Worm (Caenorhabditis elegans): ENCODE results near the gene srx-113.

The srx-113 gene

DNA sequence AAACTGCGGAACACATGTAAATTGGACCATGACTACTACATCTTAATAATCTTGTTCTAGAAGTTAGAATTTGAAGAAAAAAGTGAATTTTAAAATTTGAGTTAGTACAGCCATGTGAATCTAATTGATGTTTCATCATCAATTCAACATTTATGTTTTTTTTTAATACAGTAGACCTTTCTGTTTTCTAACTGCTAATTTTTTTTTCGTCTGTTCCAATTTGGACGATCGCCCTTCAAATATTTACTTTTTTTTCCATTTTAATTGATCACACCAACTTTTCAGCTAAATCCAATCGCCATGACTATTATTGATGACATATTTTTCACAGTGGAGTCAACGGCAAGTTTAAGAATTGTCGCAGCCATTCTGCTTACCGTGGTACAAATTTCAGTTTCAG is 38.7 kb upstream of the srx-113 start, which contains the start of gene srx-116:
Gene srx-116, plus strand, starts transcription at position 301 of the 400 bp plus-strand sequence.
- TF ChIP-seq unc-39 (tag; optimal IDR thresholded peaks at IDR 0.05), result no peak
- TF ChIP-seq nhr-28 (tag; optimal IDR thresholded peaks at IDR 0.05), result no peak

DNA sequence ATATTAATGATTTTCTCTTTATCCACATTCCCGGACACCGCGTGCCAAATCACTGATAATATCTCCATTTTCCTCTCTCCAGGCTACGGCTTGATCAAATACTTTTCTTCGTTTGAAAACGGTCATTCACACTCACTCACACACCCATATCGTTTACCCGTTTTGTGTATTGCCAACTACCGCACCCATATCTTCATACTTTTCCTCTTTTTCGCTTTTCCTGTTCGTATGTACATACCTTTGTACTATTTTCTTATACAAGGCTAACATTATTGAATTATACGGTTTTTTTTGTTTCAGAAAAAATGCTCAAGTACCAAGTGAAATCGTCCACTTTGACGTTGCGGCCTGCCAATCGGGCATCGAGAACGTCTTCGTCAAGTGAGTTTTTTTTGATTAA is 36.0 kb upstream of the srx-113 start, which contains the start of gene W05B10.4:
Gene W05B10.4, plus strand, starts transcription at position 301 of the 400 bp plus-strand sequence.
- TF ChIP-seq duxl-1 (tag; optimal IDR thresholded peaks at IDR 0.05; ENCODE audit: poor library complexity), result no peak
- TF ChIP-seq ctbp-1 (GFP tag; IDR thresholded peaks at IDR 0.05), result no peak
- TF ChIP-seq zip-2 (tag; optimal IDR thresholded peaks at IDR 0.05), result no peak
- TF ChIP-seq daf-12 (tag; optimal IDR thresholded peaks at IDR 0.05), result no peak

DNA sequence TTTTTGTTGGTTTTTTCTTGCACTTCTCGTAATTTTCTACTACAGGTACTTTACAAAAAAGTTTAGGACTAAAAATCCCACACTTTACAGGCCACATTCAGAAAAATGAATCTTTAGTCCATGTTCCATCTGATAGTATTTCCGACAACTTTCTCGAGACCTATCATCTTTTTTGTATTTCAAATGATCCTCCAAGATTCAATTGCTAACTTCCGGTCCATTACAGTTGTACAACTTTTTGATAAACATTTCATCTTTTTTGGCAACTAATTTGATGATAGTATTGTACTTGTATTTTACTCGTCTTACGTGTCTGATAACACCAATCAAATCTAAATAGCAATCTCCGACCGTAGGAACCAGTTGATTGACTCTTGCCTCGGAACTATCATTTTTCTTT is 35.4 kb upstream of the srx-113 start:
- TF ChIP-seq duxl-1 (tag; optimal IDR thresholded peaks at IDR 0.05; ENCODE audit: poor library complexity), result no peak
- peak in 1 of 2 experiments; percentile 28 for TF ChIP-seq unc-62 (GFP tag; optimal IDR thresholded peaks at IDR 0.05 in 1 of 2)
- no peak for TF ChIP-seq unc-62 (tag; optimal IDR thresholded peaks at IDR 0.05)
- TF ChIP-seq dmd-6 (GFP tag; IDR thresholded peaks at IDR 0.05), result no peak

ce11 chrV:12663386-12663785 is 31.4 kb upstream of the srx-113 start:
- TF ChIP-seq lsy-2 (tag; optimal IDR thresholded peaks at IDR 0.05) (no peak), jun-1 (tag; optimal IDR thresholded peaks at IDR 0.05) (no peak), vab-7 (GFP tag; IDR thresholded peaks at IDR 0.05) (no peak), mdl-1 (tag; optimal IDR thresholded peaks at IDR 0.05) (no peak), daf-19 (GFP tag; conservative IDR thresholded peaks at IDR 0.05) (no peak), daf-16 (GFP tag; optimal IDR thresholded peaks at IDR 0.05) (no peak), daf-16 (tag; optimal IDR thresholded peaks at IDR 0.05) (no peak), duxl-1 (tag; optimal IDR thresholded peaks at IDR 0.05; ENCODE audit: poor library complexity) (no peak), arid-1 (GFP tag; conservative IDR thresholded peaks at IDR 0.05) (no peak), nhr-11 (tag; optimal IDR thresholded peaks at IDR 0.05) (no peak), lim-7 (GFP tag; IDR thresholded peaks at IDR 0.05) (no peak), fos-1 (tag; optimal IDR thresholded peaks at IDR 0.05) (no peak), dpl-1 (GFP tag; optimal IDR thresholded peaks at IDR 0.05) (no peak), lin-15B (tag; optimal IDR thresholded peaks at IDR 0.05) (no peak), nhr-77 (tag; optimal IDR thresholded peaks at IDR 0.05) (no peak), nhr-102 (tag; optimal IDR thresholded peaks at IDR 0.05) (no peak), lin-13 (GFP tag; optimal IDR thresholded peaks at IDR 0.05) (no peak), nhr-25 (tag; optimal IDR thresholded peaks at IDR 0.05; ENCODE audit: borderline replicate concordance, insufficient read depth) (no peak), spr-3 (GFP tag; optimal IDR thresholded peaks at IDR 0.05) (no peak)

- TF ChIP-seq D1046.2 (GFP tag; IDR thresholded peaks at IDR 0.05) (no peak), unc-62 (GFP tag; optimal IDR thresholded peaks at IDR 0.05 in 1 of 2) (peak in 1 of 2 experiments; percentile 79), unc-62 (tag; optimal IDR thresholded peaks at IDR 0.05) (no peak)
Observed at ce11 chrV:12661619-12662018, 29.7 kb upstream of the srx-113 start, which contains the start of gene W05B10.3. Gene W05B10.3, minus strand, starts transcription at chrV:12661719.

DNA sequence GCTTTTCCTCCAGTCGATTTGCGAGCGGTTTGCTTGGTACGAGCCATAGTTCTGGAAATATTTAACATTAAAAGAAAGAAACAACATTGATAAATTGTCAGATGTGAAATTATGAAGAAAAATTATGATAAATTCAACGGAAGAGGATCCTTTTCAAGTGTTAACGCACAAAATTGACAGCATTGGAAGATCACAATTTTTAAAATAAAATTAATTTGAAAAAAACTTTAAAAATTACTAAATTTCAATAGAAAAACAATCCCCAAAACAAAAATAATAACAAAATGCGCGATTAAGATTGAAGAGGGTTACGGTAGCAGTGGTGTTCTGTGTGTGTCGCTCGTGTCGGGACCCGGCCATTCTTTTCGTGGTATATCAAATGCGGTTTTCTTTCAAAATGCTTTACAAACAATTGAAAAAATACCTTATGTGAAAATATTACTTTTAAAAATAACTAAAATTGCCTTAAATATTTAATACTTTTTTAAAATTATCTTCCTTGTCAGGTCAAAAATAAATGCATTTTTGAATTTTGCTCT is 28.4 kb upstream of the srx-113 start, which contains the start of gene his-74:
Gene his-74, minus strand, starts transcription at position 51 of the 539 bp plus-strand sequence.
- TF ChIP-seq lsy-2 (tag; optimal IDR thresholded peaks at IDR 0.05) (peak in 1 of 2 experiments; percentile 40), unc-130 (GFP tag; optimal IDR thresholded peaks at IDR 0.05) (peak; percentile 10), daf-19 (GFP tag; conservative IDR thresholded peaks at IDR 0.05) (no peak)

ce11 chrV:12659426-12659825 is 27.5 kb upstream of the srx-113 start, which contains the start of gene ccch-3:
Gene ccch-3, minus strand, starts transcription at chrV:12659687.
- TF ChIP-seq nhr-77 (tag; optimal IDR thresholded peaks at IDR 0.05) (peak; percentile 53), fkh-10 (GFP tag; optimal IDR thresholded peaks at IDR 0.05) (peak; percentile 36), Y48G9A.11 (GFP tag; IDR thresholded peaks at IDR 0.05) (no peak; the same call in 1 of the 2 replicates), dmd-6 (GFP tag; IDR thresholded peaks at IDR 0.05) (no peak; the same call in 1 of the 2 replicates), nhr-102 (tag; optimal IDR thresholded peaks at IDR 0.05) (peak; percentile 35), snpc-4 (tag; optimal IDR thresholded peaks at IDR 0.05) (no peak), nhr-10 (tag; optimal IDR thresholded peaks at IDR 0.05) (no peak), dmd-8 (GFP tag; IDR thresholded peaks at IDR 0.05) (0 out of 2 replicates have a peak, but pooled peaks have one; percentile 42), pha-4 (GFP tag; IDR thresholded peaks at IDR 0.05) (peak; percentile 65; the same call in 1 of the 2 replicates), pha-4 (tag; optimal IDR thresholded peaks at IDR 0.05) (no peak), F10B5.3 (tag; optimal IDR thresholded peaks at IDR 0.05) (no peak), nhr-42 (GFP tag; IDR thresholded peaks at IDR 0.05) (no peak), daf-16 (GFP tag; optimal IDR thresholded peaks at IDR 0.05) (no peak), daf-16 (tag; optimal IDR thresholded peaks at IDR 0.05) (peak; percentile 28), ceh-20 (GFP tag; IDR thresholded peaks at IDR 0.05) (no peak), lir-3 (tag; optimal IDR thresholded peaks at IDR 0.05) (no peak)

Data from whole organism, L4 larva.